Fruit fly (Drosophila melanogaster): Measurements from ENCODE around the gene ush.

ush gene

DNA sequence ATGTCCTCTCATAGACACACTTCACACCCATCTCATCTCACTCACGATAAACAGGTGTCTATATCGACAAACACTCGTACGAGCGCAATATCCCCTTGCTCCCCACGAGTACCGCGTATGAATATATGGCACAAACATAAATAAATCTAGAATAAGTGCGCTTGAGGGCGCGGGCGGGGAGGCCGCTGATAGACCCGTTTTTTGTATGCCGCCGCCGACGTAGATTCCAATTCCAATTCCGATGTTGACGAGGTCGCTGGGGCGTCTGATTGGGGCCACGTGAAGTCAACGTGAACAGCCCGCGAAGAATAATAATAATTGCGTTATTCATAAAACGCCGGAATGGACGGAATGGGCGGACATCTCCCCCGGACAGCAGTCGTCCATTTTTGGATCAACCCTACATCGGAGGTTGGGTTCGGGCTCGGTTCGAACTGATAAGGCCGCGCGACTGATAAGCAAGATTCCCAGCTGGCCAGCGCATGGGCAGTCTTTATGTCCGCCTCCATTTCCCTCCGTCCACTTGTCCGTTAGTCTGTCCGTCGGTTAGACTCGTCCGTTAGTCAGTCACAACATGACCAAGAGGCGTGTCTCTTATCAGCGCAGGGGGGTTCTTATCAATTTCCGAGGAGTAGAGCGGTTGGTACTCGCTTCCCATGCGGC lies 8.4 kb downstream of the ush start (continued):
- no peak for TF ChIP-seq Vsx1 (GFP tag; optimal IDR thresholded peaks at IDR 0.05)
- no peak for TF ChIP-seq CG17186 (GFP tag; optimal IDR thresholded peaks at IDR 0.05)
- no peak for TF ChIP-seq sisA (GFP tag; IDR thresholded peaks at IDR 0.05)
- no peak for TF ChIP-seq Dfd (GFP tag; optimal IDR thresholded peaks at IDR 0.05)
- TF ChIP-seq nom (GFP tag; optimal IDR thresholded peaks at IDR 0.05), result no peak
- no peak for TF ChIP-seq CG10979 (tag; optimal IDR thresholded peaks at IDR 0.05)
- TF ChIP-seq CG16813 (GFP tag; IDR thresholded peaks at IDR 0.05; ENCODE audit: partially characterized antibody), result no peak
- peak; percentile 16 for TF ChIP-seq HLH54F (GFP tag; optimal IDR thresholded peaks at IDR 0.05)
- no peak for TF ChIP-seq Opbp (GFP tag; IDR thresholded peaks at IDR 0.05; ENCODE audit: partially characterized antibody)
- TF ChIP-seq CG8478 (optimal IDR thresholded peaks at IDR 0.05), result no peak
- no peak for TF ChIP-seq Atf6 (GFP tag; IDR thresholded peaks at IDR 0.05)
- no peak for TF ChIP-seq CG10654 (GFP tag; optimal IDR thresholded peaks at IDR 0.05)
- TF ChIP-seq CG4360 (GFP tag; IDR thresholded peaks at IDR 0.05), result 0 out of 2 replicates have a peak, but pooled peaks have one; percentile 4
- TF ChIP-seq CG4617 (GFP tag; optimal IDR thresholded peaks at IDR 0.05; ENCODE audit: borderline replicate concordance), result no peak
- TF ChIP-seq hth (optimal IDR thresholded peaks at IDR 0.05), result no peak
- TF ChIP-seq wek (GFP tag; optimal IDR thresholded peaks at IDR 0.05), result peak; percentile 57
- no peak for TF ChIP-seq CG31224 (GFP tag; IDR thresholded peaks at IDR 0.05)
- no peak for TF ChIP-seq nerfin-2 (GFP tag; IDR thresholded peaks at IDR 0.05; ENCODE audit: partially characterized antibody)
- no peak for TF ChIP-seq tll (GFP tag; optimal IDR thresholded peaks at IDR 0.05)
- no peak for TF ChIP-seq CG15601 (tag; optimal IDR thresholded peaks at IDR 0.05)
- peak; percentile 20; the same call in 1 of the 2 replicates for TF ChIP-seq stc (GFP tag; IDR thresholded peaks at IDR 0.05)
- no peak for TF ChIP-seq hkb (optimal IDR thresholded peaks at IDR 0.05)
- no peak for TF ChIP-seq hkb (GFP tag; IDR thresholded peaks at IDR 0.05)
- no peak for TF ChIP-seq CG4854 (GFP tag; optimal IDR thresholded peaks at IDR 0.05)
- no peak for TF ChIP-seq CG13775 (GFP tag; optimal IDR thresholded peaks at IDR 0.05)
- peak; percentile 48 for TF ChIP-seq CG4328 (GFP tag; optimal IDR thresholded peaks at IDR 0.05)
- no peak for TF ChIP-seq Dref (GFP tag; IDR thresholded peaks at IDR 0.05)
- TF ChIP-seq Dip3 (GFP tag; optimal IDR thresholded peaks at IDR 0.05), result no peak
- TF ChIP-seq Kr (GFP tag; optimal IDR thresholded peaks at IDR 0.05), result no peak
- TF ChIP-seq BtbVII (GFP tag; optimal IDR thresholded peaks at IDR 0.05), result peak; percentile 37
- TF ChIP-seq CG7556 (GFP tag; optimal IDR thresholded peaks at IDR 0.05), result no peak
- no peak for TF ChIP-seq CG5245 (GFP tag; optimal IDR thresholded peaks at IDR 0.05)
- TF ChIP-seq CG11695 (GFP tag; IDR thresholded peaks at IDR 0.05), result no peak
- no peak for TF ChIP-seq CG11093 (GFP tag; IDR thresholded peaks at IDR 0.05)
- TF ChIP-seq lov (optimal IDR thresholded peaks at IDR 0.05), result no peak
- TF ChIP-seq lov (GFP tag; IDR thresholded peaks at IDR 0.05), result no peak
- TF ChIP-seq cas (GFP tag; IDR thresholded peaks at IDR 0.05), result no peak
- TF ChIP-seq fd96Cb (tag; optimal IDR thresholded peaks at IDR 0.05), result no peak
- no peak for TF ChIP-seq dan (GFP tag; IDR thresholded peaks at IDR 0.05)
- TF ChIP-seq nmo (GFP tag; optimal IDR thresholded peaks at IDR 0.05), result no peak
- TF ChIP-seq cato (GFP tag; optimal IDR thresholded peaks at IDR 0.05; ENCODE audit: borderline replicate concordance), result no peak
- peak; percentile 93 for TF ChIP-seq mirr (GFP tag; optimal IDR thresholded peaks at IDR 0.05)
- TF ChIP-seq Hr78 (GFP tag; optimal IDR thresholded peaks at IDR 0.05), result peak in 1 of 2 experiments; percentile 95
- TF ChIP-seq CG12942 (GFP tag; optimal IDR thresholded peaks at IDR 0.05), result no peak
- TF ChIP-seq her (GFP tag; optimal IDR thresholded peaks at IDR 0.05), result no peak
- TF ChIP-seq klu (GFP tag; IDR thresholded peaks at IDR 0.05), result no peak
- peak; percentile 80 for TF ChIP-seq CG2199 (GFP tag; IDR thresholded peaks at IDR 0.05)
- peak; percentile 22 for TF ChIP-seq Hey (tag; optimal IDR thresholded peaks at IDR 0.05)
- no peak for TF ChIP-seq CG11247 (GFP tag; IDR thresholded peaks at IDR 0.05)
- no peak for TF ChIP-seq Fer2 (tag; optimal IDR thresholded peaks at IDR 0.05)
- TF ChIP-seq gce (GFP tag; IDR thresholded peaks at IDR 0.05), result no peak

Data from whole organism, embryonic.